Fruit fly (Drosophila melanogaster): Measurements from ENCODE around the gene CG9541.

Gene CG9541

DNA sequence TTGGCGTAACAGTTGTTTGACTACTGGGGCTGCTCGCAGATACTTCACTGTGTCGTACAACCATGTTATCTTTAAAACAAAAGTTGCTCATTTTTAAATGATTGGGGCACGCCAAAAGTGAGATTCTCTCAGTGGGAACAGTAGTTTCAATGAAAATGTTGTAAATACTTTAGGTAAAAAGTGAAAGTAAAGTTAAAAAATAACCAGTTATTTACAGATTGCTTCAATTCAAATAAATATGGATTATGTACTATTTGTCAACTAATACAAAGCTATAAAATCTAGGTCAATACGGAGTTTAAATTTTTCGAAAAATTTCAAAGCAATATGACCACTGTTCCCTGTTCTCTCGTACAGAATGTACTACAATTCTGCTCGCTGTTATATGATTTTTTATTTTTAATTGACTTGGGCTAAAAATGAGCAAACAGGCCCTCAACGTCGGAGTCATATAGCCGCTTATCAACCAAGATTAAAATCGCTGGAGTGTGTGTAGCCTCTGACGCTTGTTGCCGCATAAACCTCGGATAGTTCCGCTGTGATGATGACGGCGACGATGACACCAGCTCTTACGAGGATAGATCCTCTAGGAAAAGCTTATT lies 33.4 kb downstream of the CG9541 start, which contains the start of gene Argl:
Argl (minus strand) TSS at position 370 of the 602 bp plus-strand sequence.
- TF ChIP-seq Blimp-1 (GFP tag; optimal IDR thresholded peaks at IDR 0.05) (no peak), CG7839 (tag; optimal IDR thresholded peaks at IDR 0.05) (no peak), Hmr (GFP tag; optimal IDR thresholded peaks at IDR 0.05) (no peak), Hand (GFP tag; optimal IDR thresholded peaks at IDR 0.05) (peak; percentile 19), sd (tag; optimal IDR thresholded peaks at IDR 0.05) (peak; percentile 20), CG15601 (tag; optimal IDR thresholded peaks at IDR 0.05) (no peak), nom (GFP tag; optimal IDR thresholded peaks at IDR 0.05) (no peak), Sox102F (GFP tag; optimal IDR thresholded peaks at IDR 0.05) (no peak), grn (GFP tag; optimal IDR thresholded peaks at IDR 0.05) (peak; percentile 42), CG13296 (GFP tag; optimal IDR thresholded peaks at IDR 0.05) (peak; percentile 32), CG8924 (tag; optimal IDR thresholded peaks at IDR 0.05) (no peak), Dbx (GFP tag; IDR thresholded peaks at IDR 0.05) (no peak), shn (GFP tag; optimal IDR thresholded peaks at IDR 0.05) (no peak), CG34376 (GFP tag; optimal IDR thresholded peaks at IDR 0.05) (peak; percentile 74), CG9437 (GFP tag; optimal IDR thresholded peaks at IDR 0.05) (no peak), chn (GFP tag; optimal IDR thresholded peaks at IDR 0.05) (no peak), CG18599 (GFP tag; optimal IDR thresholded peaks at IDR 0.05) (peak; percentile 26), Ets97D (GFP tag; optimal IDR thresholded peaks at IDR 0.05) (no peak), lab (GFP tag; optimal IDR thresholded peaks at IDR 0.05) (peak; percentile 19), ab (GFP tag; optimal IDR thresholded peaks at IDR 0.05) (no peak), CG16813 (GFP tag; IDR thresholded peaks at IDR 0.05; ENCODE audit: partially characterized antibody) (no peak), CG8281 (tag; optimal IDR thresholded peaks at IDR 0.05) (no peak), pnt (GFP tag; optimal IDR thresholded peaks at IDR 0.05) (no peak), onecut (GFP tag; IDR thresholded peaks at IDR 0.05) (no peak), Fer2 (tag; optimal IDR thresholded peaks at IDR 0.05) (no peak), gce (GFP tag; IDR thresholded peaks at IDR 0.05) (no peak), CG2202 (tag; optimal IDR thresholded peaks at IDR 0.05) (no peak), wdn (GFP tag; IDR thresholded peaks at IDR 0.05) (no peak), CG2129 (GFP tag; IDR thresholded peaks at IDR 0.05; ENCODE audit: partially characterized antibody) (no peak), az2 (GFP tag; optimal IDR thresholded peaks at IDR 0.05) (no peak), tin (GFP tag; optimal IDR thresholded peaks at IDR 0.05) (no peak), CG6765 (GFP tag; optimal IDR thresholded peaks at IDR 0.05) (peak; percentile 12), CG13123 (GFP tag; optimal IDR thresholded peaks at IDR 0.05) (no peak), Sox100B (GFP tag; optimal IDR thresholded peaks at IDR 0.05) (no peak), CG2678 (tag; optimal IDR thresholded peaks at IDR 0.05) (peak; percentile 14), CG6654 (GFP tag; optimal IDR thresholded peaks at IDR 0.05) (no peak), CG10543 (GFP tag; optimal IDR thresholded peaks at IDR 0.05) (peak; percentile 24), CG10654 (GFP tag; optimal IDR thresholded peaks at IDR 0.05) (no peak), Tbp (GFP tag; optimal IDR thresholded peaks at IDR 0.05) (no peak), usp (GFP tag; optimal IDR thresholded peaks at IDR 0.05) (no peak), rib (GFP tag; IDR thresholded peaks at IDR 0.05) (no peak), B-H1 (GFP tag; IDR thresholded peaks at IDR 0.05) (no peak), hkb (optimal IDR thresholded peaks at IDR 0.05) (no peak), hkb (GFP tag; IDR thresholded peaks at IDR 0.05) (no peak), CG15514 (GFP tag; optimal IDR thresholded peaks at IDR 0.05) (no peak), Atf3 (GFP tag; optimal IDR thresholded peaks at IDR 0.05) (no peak), lola (GFP tag; optimal IDR thresholded peaks at IDR 0.05) (no peak), CG42726 (GFP tag; IDR thresholded peaks at IDR 0.05; ENCODE audit: partially characterized antibody) (no peak), ssp (GFP tag; IDR thresholded peaks at IDR 0.05) (no peak), Ptx1 (GFP tag; IDR thresholded peaks at IDR 0.05) (no peak)

All from whole organism, embryonic.